Worm (Caenorhabditis elegans) whole organism, early embryonic: ENCODE data around the gene dct-18.

Source experiments
- B0310.2 ChIP-seq: sonication (generic microtip); optimal IDR thresholded peaks from 2 replicates; lab custom pipeline; 2016; ENCODE audit warnings: mild to moderate bottlenecking, missing genetic modification characterization, missing compliant biosample characterization
- ama-1 ChIP-seq: fragments of 150-350 bp; optimal IDR thresholded peaks from 2 replicates; lab custom pipeline; 2014
- ceh-36 ChIP-seq: sonication (generic microtip); optimal IDR thresholded peaks from 2 replicates; lab custom pipeline; 2016; ENCODE audit warnings: missing genetic modification characterization, inconsistent platforms, missing compliant biosample characterization
- flt-1 ChIP-seq: fragments of 200-800 bp; sonication (Bioruptor generic); IDR thresholded peaks from 2 replicates; pipeline ENCODE4 v1.3.6; 2022; ENCODE audit warnings: missing genetic modification characterization, missing compliant biosample characterization
- hmbx-1 ChIP-seq: sonication (generic microtip); optimal IDR thresholded peaks from 2 replicates; lab custom pipeline; 2016; ENCODE audit warnings: mild to moderate bottlenecking, missing genetic modification characterization, missing compliant biosample characterization
- hnd-1 ChIP-seq: sonication (generic microtip); optimal IDR thresholded peaks from 2 replicates; lab custom pipeline; 2016; ENCODE audit warnings: missing genetic modification characterization, missing compliant biosample characterization
- tbx-37 ChIP-seq: fragments of 200-800 bp; sonication (Bioruptor generic); conservative IDR thresholded peaks from 2 replicates; pipeline ENCODE4 v1.3.6; 2022; ENCODE audit warnings: missing genetic modification reagents, missing genetic modification characterization, missing compliant biosample characterization

DNA sequence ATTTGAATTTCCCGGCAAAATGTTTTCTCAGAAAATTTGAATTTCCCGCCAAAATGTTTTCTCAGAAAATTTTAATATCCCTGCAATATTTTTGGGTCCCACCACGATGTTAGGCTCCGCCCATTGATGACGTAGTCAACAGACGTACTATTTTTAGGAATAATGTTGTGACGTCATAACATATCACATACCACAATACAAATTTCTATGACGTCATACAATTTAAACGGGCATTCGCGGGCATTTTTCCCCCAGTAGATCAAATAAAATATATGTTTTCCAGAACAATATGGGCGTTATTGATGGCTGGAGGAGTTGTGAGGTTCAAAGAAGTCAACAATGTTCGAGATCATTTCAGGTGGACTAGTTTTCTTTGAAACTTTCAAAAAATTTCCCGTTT lies 34.6 kb downstream of the dct-18 start:
- TF ChIP-seq hmbx-1 (tag; lab: Kevin White, UChicago) (no peak), ama-1 (lab: Kevin White, UChicago) (no peak), flt-1 (GFP tag; lab: Robert Waterston, UW) (no peak), tbx-37 (GFP tag; lab: Robert Waterston, UW) (no peak), ceh-36 (tag; lab: Kevin White, UChicago) (no peak), B0310.2 (no peak), hnd-1 (tag; lab: Kevin White, UChicago) (no peak)
